Worm (Caenorhabditis elegans): ENCODE data around the gene T05C12.4.

T05C12.4 gene

ce11 chrII:8143278-8143931 is 36.8 kb downstream of the T05C12.4 start, which contains the start of the genes ints-11 and rpl-10 (continued):
- TF ChIP-seq pqm-1 (tag; optimal IDR thresholded peaks at IDR 0.05): no peak
- TF ChIP-seq swsn-7 (tag; optimal IDR thresholded peaks at IDR 0.05): peak; percentile 29
- TF ChIP-seq unc-98 (GFP tag; IDR thresholded peaks at IDR 0.05): no peak
- no peak for TF ChIP-seq egl-13 (tag; optimal IDR thresholded peaks at IDR 0.05)
- TF ChIP-seq C04F5.9 (tag; optimal IDR thresholded peaks at IDR 0.05): peak; percentile 41
- TF ChIP-seq lin-15B (tag; optimal IDR thresholded peaks at IDR 0.05): peak; percentile 43
- peak; percentile 44 for TF ChIP-seq rnt-1 (tag; optimal IDR thresholded peaks at IDR 0.05)
- TF ChIP-seq blmp-1 (tag; optimal IDR thresholded peaks at IDR 0.05): peak; percentile 66
- TF ChIP-seq mdl-1 (tag; optimal IDR thresholded peaks at IDR 0.05): peak in 1 of 2 experiments; percentile 29
- peak; percentile 41 for TF ChIP-seq nhr-47 (tag; optimal IDR thresholded peaks at IDR 0.05)
- peak; percentile 31 for TF ChIP-seq isw-1 (GFP tag; IDR thresholded peaks at IDR 0.05)
- TF ChIP-seq C16A3.4 (tag; optimal IDR thresholded peaks at IDR 0.05): peak; percentile 59
- no peak for TF ChIP-seq zip-4 (GFP tag; optimal IDR thresholded peaks at IDR 0.05)
- TF ChIP-seq mep-1 (tag; optimal IDR thresholded peaks at IDR 0.05): peak; percentile 72
- peak; percentile 73 for TF ChIP-seq snu-23 (GFP tag; optimal IDR thresholded peaks at IDR 0.05)
- peak; percentile 72 for TF ChIP-seq nhr-85 (tag)
- peak; percentile 67 to 74 for TF ChIP-seq efl-1 (optimal IDR thresholded peaks at IDR 0.05)
- TF ChIP-seq efl-1 (GFP tag; optimal IDR thresholded peaks at IDR 0.05 in 1 of 2): peak; percentile 70 to 90
- TF ChIP-seq nhr-19 (GFP tag; conservative IDR thresholded peaks at IDR 0.05): 0 out of 2 replicates have a peak, but pooled peaks have one; percentile 23

DNA sequence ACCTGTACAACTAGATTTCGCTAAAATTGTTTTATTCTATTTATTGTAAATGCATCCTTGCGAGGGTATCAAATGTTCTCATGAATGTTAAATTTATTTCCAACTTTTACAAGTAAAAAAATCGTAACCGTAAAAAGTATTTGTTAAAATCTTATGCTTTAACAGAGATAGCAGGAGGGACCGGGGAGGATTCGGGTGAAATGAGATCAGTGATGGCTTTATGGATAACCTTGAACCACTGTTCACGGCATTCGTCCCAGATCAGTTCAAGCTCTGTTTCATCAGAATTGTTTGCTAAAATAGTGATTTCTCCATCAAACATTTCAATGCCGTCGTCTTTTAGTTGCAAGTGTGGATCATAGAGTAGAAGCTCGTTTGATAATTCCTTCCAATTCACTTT is 39.0 kb downstream of the T05C12.4 start:
- TF ChIP-seq nhr-20 (tag; optimal IDR thresholded peaks at IDR 0.05) (no peak), swsn-7 (tag; optimal IDR thresholded peaks at IDR 0.05) (no peak), elt-3 (tag; optimal IDR thresholded peaks at IDR 0.05) (no peak), nhr-12 (tag; optimal IDR thresholded peaks at IDR 0.05) (no peak), vab-15 (tag; optimal IDR thresholded peaks at IDR 0.05) (no peak), nhr-90 (tag; optimal IDR thresholded peaks at IDR 0.05; ENCODE audit: poor library complexity) (no peak), unc-30 (tag; optimal IDR thresholded peaks at IDR 0.05) (no peak), ceh-8 (GFP tag; optimal IDR thresholded peaks at IDR 0.05) (no peak), fkh-4 (tag; optimal IDR thresholded peaks at IDR 0.05; ENCODE audit: borderline replicate concordance) (no peak)

DNA sequence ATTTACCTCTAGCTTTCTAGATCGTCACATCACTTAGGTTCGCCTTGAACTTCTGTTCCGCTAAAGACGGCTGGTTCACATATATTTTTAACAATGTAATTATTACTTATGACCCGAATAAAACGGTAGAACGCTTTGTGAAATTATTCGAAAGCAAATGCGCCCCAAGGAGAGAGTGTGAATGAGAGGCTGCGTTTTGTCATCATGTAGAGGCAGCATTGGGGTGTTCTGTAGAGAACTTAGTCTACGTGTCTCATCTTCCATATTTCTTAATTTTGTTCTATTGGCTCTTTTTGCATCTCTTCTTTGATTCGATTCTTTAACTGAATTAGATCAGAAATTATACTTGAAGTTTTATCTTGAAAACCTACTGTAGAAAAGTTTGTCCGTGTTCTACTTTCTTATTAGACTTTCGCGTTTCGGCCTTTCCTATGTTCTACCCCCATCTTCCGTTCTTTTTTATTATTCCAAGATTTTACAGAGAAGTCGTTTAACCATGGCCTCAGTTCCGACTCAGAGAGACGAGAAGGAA is 42.1 kb downstream of the T05C12.4 start, which contains the start of gene cdc-48.2:
TSS of gene cdc-48.2 (plus strand) at position 482 of the 532 bp plus-strand sequence.
- no peak for TF ChIP-seq ceh-82 (tag; optimal IDR thresholded peaks at IDR 0.05)
- peak; percentile 36 for TF ChIP-seq blmp-1 (tag; optimal IDR thresholded peaks at IDR 0.05)
- TF ChIP-seq ztf-4 (tag; optimal IDR thresholded peaks at IDR 0.05): no peak
- TF ChIP-seq elt-3 (tag; optimal IDR thresholded peaks at IDR 0.05): no peak
- no peak for TF ChIP-seq sup-37 (GFP tag; optimal IDR thresholded peaks at IDR 0.05)
- TF ChIP-seq fkh-10 (GFP tag; optimal IDR thresholded peaks at IDR 0.05): no peak
- TF ChIP-seq ceh-88 (GFP tag; IDR thresholded peaks at IDR 0.05): no peak
- no peak for TF ChIP-seq fos-1 (tag; optimal IDR thresholded peaks at IDR 0.05)
- TF ChIP-seq lin-14 (GFP tag; optimal IDR thresholded peaks at IDR 0.05): peak; percentile 4
- TF ChIP-seq alr-1 (tag; optimal IDR thresholded peaks at IDR 0.05; ENCODE audit: borderline replicate concordance): no peak
- no peak for TF ChIP-seq tbx-2 (tag; optimal IDR thresholded peaks at IDR 0.05)
- peak in 1 of 3 experiments; percentile 4 for TF ChIP-seq dpl-1 (GFP tag; optimal IDR thresholded peaks at IDR 0.05)
- TF ChIP-seq unc-130 (tag; optimal IDR thresholded peaks at IDR 0.05): no peak
- TF ChIP-seq efl-1 (optimal IDR thresholded peaks at IDR 0.05): no peak
- TF ChIP-seq efl-1 (GFP tag; optimal IDR thresholded peaks at IDR 0.05 in 1 of 2): peak; percentile 5 to 10
- TF ChIP-seq ets-5 (GFP tag; IDR thresholded peaks at IDR 0.05): no peak
- no peak for TF ChIP-seq elt-2 (tag; optimal IDR thresholded peaks at IDR 0.05)
- TF ChIP-seq lin-15B (tag; optimal IDR thresholded peaks at IDR 0.05): no peak
- TF ChIP-seq unc-30 (tag; optimal IDR thresholded peaks at IDR 0.05): no peak
- no peak for TF ChIP-seq nhr-11 (tag; optimal IDR thresholded peaks at IDR 0.05)
- no peak for TF ChIP-seq pag-3 (tag; optimal IDR thresholded peaks at IDR 0.05; ENCODE audit: borderline replicate concordance, insufficient read depth)
- TF ChIP-seq lin-35 (GFP tag; optimal IDR thresholded peaks at IDR 0.05): peak; percentile 5 to 30
- peak in 1 of 2 experiments; percentile 36 for TF ChIP-seq lsy-2 (tag; optimal IDR thresholded peaks at IDR 0.05)
- TF ChIP-seq skn-1 (tag; optimal IDR thresholded peaks at IDR 0.05): peak; percentile 96
- no peak for TF ChIP-seq rnt-1 (tag; optimal IDR thresholded peaks at IDR 0.05)

Data from whole organism, L1 larva.